Fruit fly (Drosophila melanogaster): Measurements from ENCODE around the gene Ir100a.

DNA sequence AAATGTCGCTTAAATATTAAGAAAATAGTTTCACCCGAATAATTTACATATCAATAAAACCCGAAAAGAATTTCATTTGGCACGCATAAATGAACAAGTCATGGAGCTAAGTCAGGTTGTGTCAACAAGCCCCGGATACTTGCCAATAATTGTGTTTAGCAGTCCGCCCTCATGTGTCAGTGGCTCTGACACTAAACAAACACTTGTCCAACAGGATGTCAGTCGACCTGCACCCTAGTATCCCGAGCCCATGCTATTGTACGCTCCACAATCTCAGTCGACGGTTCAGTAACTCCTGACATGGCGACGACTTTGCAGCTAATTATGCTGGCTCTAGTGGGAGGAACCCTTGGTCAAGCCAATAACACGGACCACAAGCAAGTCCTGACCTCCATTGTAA lies at the start of gene Ir100a:
- TF ChIP-seq psq (optimal IDR thresholded peaks at IDR 0.05): no peak
- no peak for TF ChIP-seq Sin3A (optimal IDR thresholded peaks at IDR 0.05)
- TF ChIP-seq h (optimal IDR thresholded peaks at IDR 0.05): no peak
- TF ChIP-seq ttk (optimal IDR thresholded peaks at IDR 0.05): no peak
- no peak for TF ChIP-seq Myc (optimal IDR thresholded peaks at IDR 0.05)
